Fruit fly (Drosophila melanogaster) whole organism, wandering third instar larva: ENCODE results near the gene VhaSFD.

Source experiments
- Hr83 ChIP-seq: fragments of 200-300 bp; sonication (Bioruptor generic); optimal IDR thresholded peaks from 2 replicates; lab custom pipeline; 2016; ENCODE audit warnings: missing biosample characterization, mild to moderate bottlenecking, missing genetic modification characterization, moderate library complexity; ENCODE audit not compliant: poor library complexity, severe bottlenecking
- Sp1 ChIP-seq: fragments of 200-800 bp; sonication (Bioruptor generic); optimal IDR thresholded peaks from 3 replicates; lab custom pipeline; 2019; ENCODE audit warnings: missing biosample characterization, mild to moderate bottlenecking, missing genetic modification characterization, moderate library complexity
- br ChIP-seq: fragments of 200-800 bp; sonication (Bioruptor generic); optimal IDR thresholded peaks from 2 replicates; lab custom pipeline; 2016; ENCODE audit warnings: missing biosample characterization, missing genetic modification characterization
- fru ChIP-seq: fragments of 200-800 bp; sonication (Bioruptor generic); optimal IDR thresholded peaks from 3 replicates; lab custom pipeline; 2016; ENCODE audit warnings: missing biosample characterization, mild to moderate bottlenecking, missing genetic modification characterization
- pan ChIP-seq: fragments of >200 bp; optimal IDR thresholded peaks from 2 replicates; lab custom pipeline; 2017
- psq ChIP-seq: fragments of 200-800 bp; sonication (Bioruptor generic); optimal IDR thresholded peaks from 3 replicates; lab custom pipeline; 2017; ENCODE audit warnings: missing biosample characterization, mild to moderate bottlenecking, missing genetic modification characterization, moderate library complexity
- woc ChIP-seq: sonication (Bioruptor generic); optimal IDR thresholded peaks from 2 replicates; lab custom pipeline; 2016; ENCODE audit warnings: missing biosample characterization, mild to moderate bottlenecking, missing genetic modification characterization

dm6 chr2L:16752340-16752739 lies 24.7 kb upstream of the VhaSFD start:
- no peak for TF ChIP-seq psq (GFP tag; lab: Kevin White, UChicago)
- no peak for TF ChIP-seq woc (GFP tag; lab: Kevin White, UChicago)
- TF ChIP-seq Hr83 (GFP tag; lab: Kevin White, UChicago), result no peak
- no peak for TF ChIP-seq br (GFP tag; lab: Kevin White, UChicago)
- TF ChIP-seq Sp1, result no peak
- no peak for TF ChIP-seq fru
- no peak for TF ChIP-seq pan (lab: Kevin White, UChicago)
